Worm (Caenorhabditis elegans): ENCODE measurements around the gene Y53G8AM.4.

The Y53G8AM.4 gene

ce11 chrIII:3273141-3273540 is 17.7 kb upstream of the Y53G8AM.4 start:
- TF ChIP-seq dve-1 (tag; optimal IDR thresholded peaks at IDR 0.05) (no peak), ceh-34 (tag; optimal IDR thresholded peaks at IDR 0.05) (peak; percentile 10), nfya-1 (tag; optimal IDR thresholded peaks at IDR 0.05) (peak; percentile 73), pros-1 (tag; optimal IDR thresholded peaks at IDR 0.05) (peak; percentile 25), ceh-18 (tag; optimal IDR thresholded peaks at IDR 0.05) (peak; percentile 34), pha-2 (tag; optimal IDR thresholded peaks at IDR 0.05) (no peak), hlh-30 (tag; optimal IDR thresholded peaks at IDR 0.05; ENCODE audit: insufficient read depth) (peak; percentile 86), fkh-6 (tag; optimal IDR thresholded peaks at IDR 0.05) (no peak), rnt-1 (tag; optimal IDR thresholded peaks at IDR 0.05) (peak; percentile 28), unc-42 (tag; optimal IDR thresholded peaks at IDR 0.05) (peak; percentile 82), unc-55 (GFP tag; optimal IDR thresholded peaks at IDR 0.05) (peak; percentile 53), tbx-2 (tag; optimal IDR thresholded peaks at IDR 0.05) (peak; percentile 35), ceh-31 (tag; optimal IDR thresholded peaks at IDR 0.05) (peak; percentile 57), K09A11.1 (tag; optimal IDR thresholded peaks at IDR 0.05; ENCODE audit: insufficient read depth) (no peak), ceh-2 (tag; optimal IDR thresholded peaks at IDR 0.05) (no peak)

- TF ChIP-seq pag-3 (tag; optimal IDR thresholded peaks at IDR 0.05; ENCODE audit: borderline replicate concordance) (no peak), unc-3 (GFP tag; conservative IDR thresholded peaks at IDR 0.05) (no peak), unc-3 (tag; optimal IDR thresholded peaks at IDR 0.05) (no peak), ttx-3 (tag; optimal IDR thresholded peaks at IDR 0.05) (no peak), gmeb-2 (tag; optimal IDR thresholded peaks at IDR 0.05) (no peak), npax-4 (tag; optimal IDR thresholded peaks at IDR 0.05) (no peak), ceh-22 (tag; optimal IDR thresholded peaks at IDR 0.05) (no peak), odd-2 (tag; optimal IDR thresholded peaks at IDR 0.05) (no peak), ref-2 (tag; optimal IDR thresholded peaks at IDR 0.05) (peak; percentile 66), hlh-15 (tag; optimal IDR thresholded peaks at IDR 0.05) (no peak), lin-11 (tag; optimal IDR thresholded peaks at IDR 0.05) (no peak), K09A11.1 (tag; optimal IDR thresholded peaks at IDR 0.05; ENCODE audit: insufficient read depth) (no peak), C08G9.2 (tag; optimal IDR thresholded peaks at IDR 0.05) (no peak), T23F11.4 (GFP tag; optimal IDR thresholded peaks at IDR 0.05) (no peak), pqm-1 (tag; optimal IDR thresholded peaks at IDR 0.05) (no peak), eyg-1 (tag; optimal IDR thresholded peaks at IDR 0.05) (no peak), nhr-232 (tag; optimal IDR thresholded peaks at IDR 0.05) (no peak), ceh-6 (GFP tag; optimal IDR thresholded peaks at IDR 0.05) (no peak), ceh-30 (tag; optimal IDR thresholded peaks at IDR 0.05) (no peak), nhr-11 (tag; optimal IDR thresholded peaks at IDR 0.05) (no peak), elt-4 (tag; optimal IDR thresholded peaks at IDR 0.05) (no peak), pha-4 (tag; optimal IDR thresholded peaks at IDR 0.05) (no peak), pha-2 (tag; optimal IDR thresholded peaks at IDR 0.05) (no peak), sdc-2 (tag; optimal IDR thresholded peaks at IDR 0.05) (peak; percentile 33), tbx-2 (tag; optimal IDR thresholded peaks at IDR 0.05) (peak; percentile 85), ceh-2 (tag; optimal IDR thresholded peaks at IDR 0.05) (peak; percentile 54), pax-1 (tag; optimal IDR thresholded peaks at IDR 0.05) (no peak), ztf-16 (tag; optimal IDR thresholded peaks at IDR 0.05) (peak; percentile 46), ahr-1 (tag; optimal IDR thresholded peaks at IDR 0.05) (no peak), che-1 (tag; optimal IDR thresholded peaks at IDR 0.05) (no peak), elt-2 (tag; optimal IDR thresholded peaks at IDR 0.05) (peak; percentile 14), dmd-4 (tag; optimal IDR thresholded peaks at IDR 0.05; ENCODE audit: borderline replicate concordance) (no peak), ceh-48 (tag; optimal IDR thresholded peaks at IDR 0.05) (no peak), hlh-8 (tag; optimal IDR thresholded peaks at IDR 0.05) (peak; percentile 4), ama-1 (optimal IDR thresholded peaks at IDR 0.05) (no peak), Y22D7AL.16 (tag; optimal IDR thresholded peaks at IDR 0.05) (no peak), madf-2 (tag; optimal IDR thresholded peaks at IDR 0.05) (peak; percentile 47), mec-3 (tag; optimal IDR thresholded peaks at IDR 0.05; ENCODE audit: borderline replicate concordance) (no peak), fax-1 (tag; optimal IDR thresholded peaks at IDR 0.05) (no peak), lim-6 (tag; optimal IDR thresholded peaks at IDR 0.05) (no peak), dve-1 (tag; optimal IDR thresholded peaks at IDR 0.05) (peak; percentile 45), ceh-19 (GFP tag; optimal IDR thresholded peaks at IDR 0.05) (no peak), pat-9 (tag; optimal IDR thresholded peaks at IDR 0.05) (no peak)
Observed at ce11 chrIII:3271682-3272081, 16.2 kb upstream of the Y53G8AM.4 start.
